Worm (Caenorhabditis elegans) whole organism, young adult: ENCODE measurements around the gene sqd-1.

Experiments used
- B0336.3 ChIP-seq: fragments of 200-800 bp; sonication (Bioruptor generic); IDR thresholded peaks from 2 replicates; pipeline ENCODE4 v1.3.6; 2022; ENCODE audit warnings: missing genetic modification characterization, missing compliant biosample characterization
- C06A6.2 ChIP-seq: fragments of 200-800 bp; sonication (Bioruptor generic); conservative IDR thresholded peaks from 2 replicates; pipeline ENCODE4 v1.3.6; 2022; ENCODE audit warnings: missing genetic modification characterization, missing compliant biosample characterization
- C17E4.6 ChIP-seq: fragments of 200-800 bp; sonication (Bioruptor generic); IDR thresholded peaks from 2 replicates; pipeline ENCODE4 v1.3.6; 2022; ENCODE audit warnings: missing genetic modification reagents, missing genetic modification characterization, missing compliant biosample characterization
- F10E7.11 ChIP-seq: sonication (generic microtip); optimal IDR thresholded peaks from 2 replicates; lab custom pipeline; 2017; ENCODE audit warnings: mild to moderate bottlenecking, missing genetic modification characterization, moderate library complexity, missing compliant biosample characterization
- F33H1.4 ChIP-seq: fragments of 200-800 bp; sonication (Bioruptor generic); IDR thresholded peaks from 2 replicates; pipeline ENCODE4 v1.3.6; 2022; ENCODE audit warnings: missing genetic modification reagents, missing genetic modification characterization, missing compliant biosample characterization
- F37B4.10 ChIP-seq: fragments of 200-800 bp; sonication (Bioruptor generic); IDR thresholded peaks from 2 replicates; pipeline ENCODE4 v1.3.6; 2022; ENCODE audit warnings: missing genetic modification characterization, missing compliant biosample characterization
- F57A8.1 ChIP-seq: fragments of 200-800 bp; sonication (Bioruptor generic); optimal IDR thresholded peaks from 2 replicates; lab custom pipeline; 2018; ENCODE audit warnings: mild to moderate bottlenecking, missing genetic modification characterization, moderate library complexity, missing compliant biosample characterization
- F57C9.4 ChIP-seq: sonication (generic microtip); optimal IDR thresholded peaks from 2 replicates; lab custom pipeline; 2017; ENCODE audit warnings: mild to moderate bottlenecking, missing genetic modification characterization, missing compliant biosample characterization
- T07F8.4 ChIP-seq: sonication (generic microtip); optimal IDR thresholded peaks from 2 replicates; lab custom pipeline; 2016; ENCODE audit warnings: mild to moderate bottlenecking, missing genetic modification characterization, moderate library complexity, missing compliant biosample characterization
- Y53G8AR.9 ChIP-seq: fragments of 200-800 bp; sonication (Bioruptor generic); conservative IDR thresholded peaks from 2 replicates; pipeline ENCODE4 v1.3.6; 2022; ENCODE audit warnings: missing genetic modification reagents, missing genetic modification characterization, missing compliant biosample characterization
- akir-1 ChIP-seq: fragments of 200-800 bp; sonication (Bioruptor generic); optimal IDR thresholded peaks from 2 replicates; lab custom pipeline; 2018; ENCODE audit warnings: mild to moderate bottlenecking, missing genetic modification characterization, moderate library complexity, missing compliant biosample characterization
- atf-7 ChIP-seq: sonication (generic microtip); optimal IDR thresholded peaks from 2 replicates; lab custom pipeline; 2017; ENCODE audit warnings: mild to moderate bottlenecking, missing genetic modification characterization, missing compliant biosample characterization
- athp-1 ChIP-seq: sonication (generic microtip); optimal IDR thresholded peaks from 2 replicates; lab custom pipeline; 2017; ENCODE audit warnings: mild to moderate bottlenecking, missing genetic modification characterization, missing compliant biosample characterization
- attf-5 ChIP-seq: fragments of 200-800 bp; sonication (Bioruptor generic); optimal IDR thresholded peaks from 2 replicates; lab custom pipeline; 2018; ENCODE audit warnings: mild to moderate bottlenecking, missing genetic modification characterization, missing compliant biosample characterization
- bed-1 ChIP-seq: fragments of 200-800 bp; sonication (Bioruptor generic); IDR thresholded peaks from 2 replicates; pipeline ENCODE4 v1.3.6; 2022; ENCODE audit warnings: missing genetic modification reagents, missing genetic modification characterization, missing compliant biosample characterization
- cebp-1 ChIP-seq, 2 experiments: fragments of 200-800 bp in 1 of 2; sonication (Bioruptor generic) in 1 of 2; sonication (generic microtip) in 1 of 2; IDR thresholded peaks in 1 of 2; optimal IDR thresholded peaks in 1 of 2; 2 replicates each; pipeline versions ENCODE4 v1.3.6 to Lab custom; 2017 to 2022; ENCODE audit warnings: missing compliant biosample characterization in 2 of 2, missing genetic modification characterization in 2 of 2, mild to moderate bottlenecking in 1 of 2, missing genetic modification reagents in 1 of 2, moderate library complexity in 1 of 2
- ceh-58 ChIP-seq: fragments of 200-800 bp; sonication (Bioruptor generic); IDR thresholded peaks from 2 replicates; pipeline ENCODE4 v1.3.6; 2022; ENCODE audit warnings: missing genetic modification characterization, missing compliant biosample characterization
- ceh-91 ChIP-seq: fragments of 200-800 bp; sonication (Bioruptor generic); IDR thresholded peaks from 2 replicates; pipeline ENCODE4 v1.3.6; 2022; ENCODE audit warnings: missing genetic modification reagents, missing genetic modification characterization, missing compliant biosample characterization
- chd-7 ChIP-seq: sonication (generic microtip); optimal IDR thresholded peaks from 2 replicates; lab custom pipeline; 2016; ENCODE audit warnings: mild to moderate bottlenecking, missing genetic modification characterization, moderate library complexity, missing compliant biosample characterization
- dpl-1 ChIP-seq: fragments of 150-350 bp; optimal IDR thresholded peaks from 2 replicates; lab custom pipeline; 2014; ENCODE audit warnings: missing biosample characterization, missing genetic modification reagents, missing genetic modification characterization
- efl-1 ChIP-seq: fragments of 150-350 bp; optimal IDR thresholded peaks from 2 replicates; lab custom pipeline; 2014; ENCODE audit warnings: missing biosample characterization, missing genetic modification reagents, missing genetic modification characterization
- ets-4 ChIP-seq: fragments of 200-800 bp; sonication (Bioruptor generic); optimal IDR thresholded peaks from 2 replicates; lab custom pipeline; 2018; ENCODE audit warnings: mild to moderate bottlenecking, missing genetic modification characterization, missing compliant biosample characterization
- fkh-3 ChIP-seq: sonication (generic microtip); optimal IDR thresholded peaks from 2 replicates; lab custom pipeline; 2016; ENCODE audit warnings: mild to moderate bottlenecking, missing genetic modification characterization, missing compliant biosample characterization
- him-1 ChIP-seq: sonication (generic microtip); optimal IDR thresholded peaks from 2 replicates; lab custom pipeline; 2016; ENCODE audit warnings: missing genotype, missing genetic modification reagents, missing genetic modification characterization, missing compliant biosample characterization
- hlh-26 ChIP-seq: fragments of 200-800 bp; sonication (Bioruptor generic); conservative IDR thresholded peaks from 2 replicates; pipeline ENCODE4 v1.3.6; 2022; ENCODE audit warnings: missing genetic modification reagents, missing genetic modification characterization, missing compliant biosample characterization
- lir-1 ChIP-seq: fragments of 200-800 bp; sonication (Bioruptor generic); conservative IDR thresholded peaks from 2 replicates; pipeline ENCODE4 v1.3.6; 2022; ENCODE audit warnings: missing genetic modification reagents, missing genetic modification characterization, missing compliant biosample characterization
- mcd-1 ChIP-seq: fragments of 200-800 bp; sonication (Bioruptor generic); IDR thresholded peaks from 2 replicates; pipeline ENCODE4 v1.3.6; 2022; ENCODE audit warnings: missing genetic modification reagents, missing genetic modification characterization, missing compliant biosample characterization
- mxl-1 ChIP-seq: sonication (generic microtip); optimal IDR thresholded peaks from 2 replicates; lab custom pipeline; 2016; ENCODE audit warnings: missing genetic modification characterization, missing compliant biosample characterization
- nfyb-1 ChIP-seq: fragments of 200-800 bp; sonication (Bioruptor generic); IDR thresholded peaks from 2 replicates; pipeline ENCODE4 v1.3.6; 2022; ENCODE audit warnings: missing genetic modification reagents, missing genetic modification characterization, missing compliant biosample characterization
- nhr-120 ChIP-seq: fragments of 200-800 bp; sonication (Bioruptor generic); IDR thresholded peaks from 2 replicates; pipeline ENCODE4 v1.3.6; 2022; ENCODE audit warnings: missing genetic modification characterization, missing compliant biosample characterization
- pha-4 ChIP-seq: fragments of 150-350 bp; sonication (generic microtip); optimal IDR thresholded peaks from 2 replicates; lab custom pipeline; 2014; ENCODE audit warnings: missing biosample characterization, missing genetic modification reagents, missing genetic modification characterization
- rpc-1 ChIP-seq, 2 experiments: fragments of 150-350 bp in 1 of 2; sonication (generic microtip) in 1 of 2; optimal IDR thresholded peaks; 2 replicates each; lab custom pipeline; 2014 to 2018; ENCODE audit warnings: missing biosample characterization in 1 of 2, missing genetic modification characterization in 1 of 2, missing genetic modification reagents in 1 of 2, missing genotype in 1 of 2
- snpc-1.1 ChIP-seq: sonication (generic microtip); optimal IDR thresholded peaks from 2 replicates; lab custom pipeline; 2017; ENCODE audit warnings: missing genetic modification characterization, mild to moderate bottlenecking, missing compliant biosample characterization, antibody characterized with exemption, moderate library complexity, missing genotype, missing genetic modification reagents; ENCODE audit not compliant: insufficient read depth
- snpc-4 ChIP-seq, 5 experiments: fragments of 150-350 bp in 1 of 5; sonication (generic microtip) in 4 of 5; optimal IDR thresholded peaks; 2 replicates each; lab custom pipeline; 2014 to 2018; ENCODE audit warnings: missing genetic modification characterization in 5 of 5, missing biosample characterization in 3 of 5, antibody characterized with exemption in 2 of 5, mild to moderate bottlenecking in 2 of 5, missing compliant biosample characterization in 2 of 5, missing genotype in 2 of 5, moderate library complexity in 2 of 5, missing genetic modification reagents in 1 of 5
- tbp1 ChIP-seq: fragments of 200-800 bp; sonication (Bioruptor generic); optimal IDR thresholded peaks from 2 replicates; lab custom pipeline; 2018; ENCODE audit warnings: mild to moderate bottlenecking, missing genetic modification characterization, missing compliant biosample characterization
- unc-62 ChIP-seq: fragments of 150-350 bp; optimal IDR thresholded peaks from 2 replicates; lab custom pipeline; 2014; ENCODE audit warnings: missing biosample characterization, missing genetic modification reagents, missing genetic modification characterization
- ztf-25 ChIP-seq: fragments of 200-800 bp; sonication (Bioruptor generic); IDR thresholded peaks from 2 replicates; pipeline ENCODE4 v1.3.6; 2022; ENCODE audit warnings: missing genetic modification reagents, missing genetic modification characterization, missing compliant biosample characterization
- ztf-6 ChIP-seq: fragments of 200-800 bp; sonication (Bioruptor generic); IDR thresholded peaks from 2 replicates; pipeline ENCODE4 v1.3.6; 2022; ENCODE audit warnings: missing genetic modification reagents, missing genetic modification characterization, missing compliant biosample characterization

Gene sqd-1

ce11 chrIV:6279392-6279791 is 44.6 kb upstream of the sqd-1 start, which contains the start of gene sams-5:
sams-5 (minus strand) TSS chrIV:6279522.
- TF ChIP-seq C06A6.2 (GFP tag; lab: Robert Waterston, UW) (no peak), F57C9.4 (tag; lab: Kevin White, UChicago) (no peak), F37B4.10 (GFP tag; lab: Robert Waterston, UW) (no peak), cebp-1 (GFP tag; IDR thresholded peaks at IDR 0.05; lab: Robert Waterston, UW) (no peak), cebp-1 (tag; optimal IDR thresholded peaks at IDR 0.05; lab: Kevin White, UChicago) (no peak), pha-4 (tag; lab: Kevin White, UChicago) (no peak), rpc-1 (optimal IDR thresholded peaks at IDR 0.05; lab: Kevin White, UChicago) (no peak), rpc-1 (tag; optimal IDR thresholded peaks at IDR 0.05; lab: Kevin White, UChicago) (no peak), atf-7 (tag; lab: Kevin White, UChicago) (no peak), nhr-120 (no peak), T07F8.4 (no peak)
- TF ChIP-seq, all 124 proteins: peak for 0

- TF ChIP-seq C17E4.6 (GFP tag; lab: Robert Waterston, UW) (no peak), B0336.3 (GFP tag; lab: Robert Waterston, UW) (no peak), cebp-1 (GFP tag; IDR thresholded peaks at IDR 0.05; lab: Robert Waterston, UW) (no peak), cebp-1 (tag; optimal IDR thresholded peaks at IDR 0.05; lab: Kevin White, UChicago) (no peak), tbp1 (GFP tag; lab: Kevin White, UChicago) (no peak), Y53G8AR.9 (GFP tag; lab: Robert Waterston, UW) (no peak), ztf-25 (GFP tag; lab: Robert Waterston, UW) (no peak), F57A8.1 (GFP tag; lab: Kevin White, UChicago) (no peak), ceh-58 (no peak), fkh-3 (no peak), lir-1 (GFP tag; lab: Robert Waterston, UW) (no peak), F10E7.11 (tag; lab: Kevin White, UChicago) (no peak), nfyb-1 (GFP tag; lab: Robert Waterston, UW) (no peak), atf-7 (tag; lab: Kevin White, UChicago) (no peak), mxl-1 (no peak), ets-4 (GFP tag; lab: Kevin White, UChicago) (no peak), snpc-4 (GFP tag; optimal IDR thresholded peaks at IDR 0.05; lab: Kevin White, UChicago) (no peak), snpc-4 (tag; optimal IDR thresholded peaks at IDR 0.05; lab: Kevin White, UChicago) (no peak)
Measured at ce11 chrIV:6282143-6282542, 41.8 kb upstream of the sqd-1 start, which contains the start of gene srv-32. srv-32 (minus strand) TSS chrIV:6282243.

ce11 chrIV:6284277-6284676 is 39.7 kb upstream of the sqd-1 start, which contains the start of gene ops-1:
ops-1 (minus strand) TSS chrIV:6284377.
- no peak for TF ChIP-seq unc-62 (GFP tag; lab: Kevin White, UChicago)
- TF ChIP-seq athp-1 (tag; lab: Kevin White, UChicago): no peak
- no peak for TF ChIP-seq ztf-25 (GFP tag; lab: Robert Waterston, UW)
- TF ChIP-seq efl-1 (GFP tag; lab: Kevin White, UChicago): no peak
- TF ChIP-seq him-1 (tag; lab: Kevin White, UChicago): no peak
- TF ChIP-seq chd-7 (tag; lab: Kevin White, UChicago): no peak
- no peak for TF ChIP-seq bed-1 (GFP tag; lab: Robert Waterston, UW)
- TF ChIP-seq dpl-1: no peak
- TF ChIP-seq cebp-1 (GFP tag; IDR thresholded peaks at IDR 0.05; lab: Robert Waterston, UW): no peak
- TF ChIP-seq cebp-1 (tag; optimal IDR thresholded peaks at IDR 0.05; lab: Kevin White, UChicago): no peak
- TF ChIP-seq F33H1.4 (GFP tag; lab: Robert Waterston, UW): no peak
- no peak for TF ChIP-seq ceh-91 (GFP tag; lab: Robert Waterston, UW)

- no peak for TF ChIP-seq F33H1.4 (GFP tag; lab: Robert Waterston, UW)
- TF ChIP-seq mcd-1 (GFP tag; lab: Robert Waterston, UW): no peak
- TF ChIP-seq hlh-26 (GFP tag; lab: Robert Waterston, UW): no peak
- no peak for TF ChIP-seq ztf-6 (GFP tag; lab: Robert Waterston, UW)
- no peak for TF ChIP-seq attf-5 (GFP tag; lab: Kevin White, UChicago)
- no peak for TF ChIP-seq snpc-1.1 (tag; lab: Kevin White, UChicago)
- TF ChIP-seq lir-1 (GFP tag; lab: Robert Waterston, UW): no peak
- no peak for TF ChIP-seq fkh-3
- no peak for TF ChIP-seq akir-1
Measured at ce11 chrIV:6290741-6291140, 33.2 kb upstream of the sqd-1 start, which contains the start of gene srv-24. srv-24 (minus strand) TSS chrIV:6290841.
